Fruit fly (Drosophila melanogaster) whole organism, pupa: ENCODE results near the gene CG1979.

Experiments used
- CG12605 ChIP-seq: fragments of 200-800 bp; sonication (Bioruptor generic); IDR thresholded peaks from 2 replicates; pipeline ENCODE4 v1.3.6; 2022; ENCODE audit warnings: missing biosample characterization, missing genetic modification characterization
- CG13204 ChIP-seq: fragments of 200-800 bp; sonication (Bioruptor generic); optimal IDR thresholded peaks from 2 replicates; lab custom pipeline; 2018; ENCODE audit warnings: missing biosample characterization, mild to moderate bottlenecking, missing genetic modification characterization, moderate library complexity
- CG15710 ChIP-seq: fragments of 200-800 bp; sonication (Bioruptor generic); optimal IDR thresholded peaks from 2 replicates; lab custom pipeline; 2018; ENCODE audit warnings: missing biosample characterization, mild to moderate bottlenecking, missing genetic modification characterization, moderate library complexity
- CG32121 ChIP-seq: fragments of 200-800 bp; sonication (Bioruptor generic); IDR thresholded peaks from 2 replicates; pipeline ENCODE4 v1.3.6; 2022; ENCODE audit warnings: missing biosample characterization, missing genetic modification characterization
- CG34367 ChIP-seq: fragments of 200-800 bp; sonication (Bioruptor generic); optimal IDR thresholded peaks from 2 replicates; lab custom pipeline; 2018; ENCODE audit warnings: missing biosample characterization, mild to moderate bottlenecking, missing genetic modification characterization
- CG4496 ChIP-seq: fragments of 200-800 bp; sonication (Bioruptor generic); IDR thresholded peaks from 3 replicates; pipeline ENCODE4 v1.3.6; 2022; ENCODE audit warnings: missing biosample characterization, missing genetic modification characterization
- CG8301 ChIP-seq: fragments of 200-800 bp; sonication (Bioruptor generic); optimal IDR thresholded peaks from 2 replicates; lab custom pipeline; 2018; ENCODE audit warnings: missing biosample characterization, mild to moderate bottlenecking, missing genetic modification characterization
- CG9948 ChIP-seq: fragments of 200-800 bp; sonication (Bioruptor generic); optimal IDR thresholded peaks from 2 replicates; lab custom pipeline; 2018; ENCODE audit warnings: missing biosample characterization, mild to moderate bottlenecking, missing genetic modification characterization, moderate library complexity
- D1 ChIP-seq: fragments of 200-800 bp; sonication (Bioruptor generic); optimal IDR thresholded peaks from 2 replicates; lab custom pipeline; 2018; ENCODE audit warnings: missing biosample characterization, mild to moderate bottlenecking, missing genetic modification characterization, moderate library complexity
- Pif1A ChIP-seq: fragments of 200-800 bp; sonication (Bioruptor generic); optimal IDR thresholded peaks from 3 replicates; lab custom pipeline; 2016; ENCODE audit warnings: missing biosample characterization, missing genetic modification characterization
- Pif1B ChIP-seq: fragments of 200-800 bp; sonication (Bioruptor generic); optimal IDR thresholded peaks from 3 replicates; lab custom pipeline; 2016; ENCODE audit warnings: missing biosample characterization, missing genetic modification characterization
- Snoo ChIP-seq: fragments of 200-800 bp; sonication (Bioruptor generic); optimal IDR thresholded peaks from 3 replicates; lab custom pipeline; 2017; ENCODE audit warnings: missing biosample characterization, mild to moderate bottlenecking, missing genetic modification characterization, inconsistent platforms
- fd96Ca ChIP-seq: fragments of 200-800 bp; sonication (Bioruptor generic); IDR thresholded peaks from 3 replicates; pipeline ENCODE4 v1.3.6; 2022; ENCODE audit warnings: missing biosample characterization, missing genetic modification characterization

- no peak for TF ChIP-seq CG13204
- no peak for TF ChIP-seq D1 (tag; lab: Kevin White, UChicago)
- no peak for TF ChIP-seq CG32121 (GFP tag; lab: Robert Waterston, UW)
- TF ChIP-seq Pif1A: no peak
- TF ChIP-seq CG15710 (tag; lab: Kevin White, UChicago): no peak
- no peak for TF ChIP-seq CG8301
- no peak for TF ChIP-seq Snoo
- TF ChIP-seq Pif1B: no peak
- no peak for TF ChIP-seq fd96Ca
- no peak for TF ChIP-seq CG34367
- TF ChIP-seq CG9948 (tag; lab: Kevin White, UChicago): no peak
- no peak for TF ChIP-seq CG12605 (GFP tag; lab: Robert Waterston, UW)
- no peak for TF ChIP-seq CG4496 (GFP tag; lab: Robert Waterston, UW)
Observed at dm6 chr3R:7091904-7092303, 37.5 kb downstream of the CG1979 start.
